Worm (Caenorhabditis elegans): ENCODE data around the gene glr-5.

DNA sequence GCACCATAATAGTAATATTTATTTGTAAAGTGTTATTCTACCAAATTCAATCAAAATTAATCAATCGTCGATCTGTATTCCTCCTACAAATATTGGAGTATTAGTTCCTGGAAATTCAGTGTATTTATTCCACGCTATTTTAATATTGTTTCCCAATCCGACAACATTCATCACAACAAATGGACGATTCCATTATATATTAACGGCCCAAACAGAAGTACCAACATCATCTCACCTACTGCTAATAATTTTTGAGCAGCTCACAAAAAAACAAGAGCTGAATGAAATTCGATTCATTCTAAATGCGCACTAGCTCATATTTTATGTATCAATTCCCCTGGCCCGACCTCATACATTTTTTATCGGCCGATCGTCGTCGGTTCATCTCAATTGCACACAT, 50.7 kb downstream of the glr-5 start:
- TF ChIP-seq elt-1 (tag; optimal IDR thresholded peaks at IDR 0.05) (no peak), zag-1 (tag; optimal IDR thresholded peaks at IDR 0.05) (no peak), nhr-77 (tag; optimal IDR thresholded peaks at IDR 0.05) (no peak), nhr-76 (tag; optimal IDR thresholded peaks at IDR 0.05) (no peak), fkh-10 (GFP tag; optimal IDR thresholded peaks at IDR 0.05) (no peak), mdl-1 (tag; optimal IDR thresholded peaks at IDR 0.05) (no peak), ceh-82 (tag; optimal IDR thresholded peaks at IDR 0.05) (no peak), ceh-9 (tag; optimal IDR thresholded peaks at IDR 0.05) (no peak), nhr-11 (tag; optimal IDR thresholded peaks at IDR 0.05) (no peak), unc-62 (GFP tag; optimal IDR thresholded peaks at IDR 0.05) (no peak)

Measured in whole organism, L3 larva.